Fruit fly (Drosophila melanogaster) whole organism, pupa: Measurements from ENCODE around the gene Tom70.

Source experiments
- CG10348 ChIP-seq: fragments of 200-800 bp; sonication (Bioruptor generic); IDR thresholded peaks from 2 replicates; pipeline ENCODE4 v1.3.6; 2022; ENCODE audit warnings: missing biosample characterization, missing genetic modification characterization
- CG12605 ChIP-seq: fragments of 200-800 bp; sonication (Bioruptor generic); IDR thresholded peaks from 2 replicates; pipeline ENCODE4 v1.3.6; 2022; ENCODE audit warnings: missing biosample characterization, missing genetic modification characterization
- CG15710 ChIP-seq: fragments of 200-800 bp; sonication (Bioruptor generic); optimal IDR thresholded peaks from 2 replicates; lab custom pipeline; 2018; ENCODE audit warnings: missing biosample characterization, mild to moderate bottlenecking, missing genetic modification characterization, moderate library complexity
- CG32121 ChIP-seq: fragments of 200-800 bp; sonication (Bioruptor generic); IDR thresholded peaks from 2 replicates; pipeline ENCODE4 v1.3.6; 2022; ENCODE audit warnings: missing biosample characterization, missing genetic modification characterization
- CG34367 ChIP-seq: fragments of 200-800 bp; sonication (Bioruptor generic); optimal IDR thresholded peaks from 2 replicates; lab custom pipeline; 2018; ENCODE audit warnings: missing biosample characterization, mild to moderate bottlenecking, missing genetic modification characterization
- CG8159 ChIP-seq: fragments of 200-800 bp; sonication (Bioruptor generic); optimal IDR thresholded peaks from 3 replicates; lab custom pipeline; 2018; ENCODE audit warnings: missing biosample characterization, mild to moderate bottlenecking, missing genetic modification characterization, moderate library complexity
- D1 ChIP-seq: fragments of 200-800 bp; sonication (Bioruptor generic); optimal IDR thresholded peaks from 2 replicates; lab custom pipeline; 2018; ENCODE audit warnings: missing biosample characterization, mild to moderate bottlenecking, missing genetic modification characterization, moderate library complexity
- EcR ChIP-seq: fragments of 200-800 bp; sonication (Bioruptor generic); optimal IDR thresholded peaks from 3 replicates; lab custom pipeline; 2019; ENCODE audit warnings: missing biosample characterization, missing genetic modification characterization, mild to moderate bottlenecking, moderate library complexity, missing genetic modification reagents
- Ets98B ChIP-seq: fragments of 200-800 bp; sonication (Bioruptor generic); IDR thresholded peaks from 2 replicates; pipeline ENCODE4 v1.3.6; 2022; ENCODE audit warnings: missing biosample characterization, missing genetic modification characterization
- Pif1A ChIP-seq: fragments of 200-800 bp; sonication (Bioruptor generic); optimal IDR thresholded peaks from 3 replicates; lab custom pipeline; 2016; ENCODE audit warnings: missing biosample characterization, missing genetic modification characterization
- Snoo ChIP-seq: fragments of 200-800 bp; sonication (Bioruptor generic); optimal IDR thresholded peaks from 3 replicates; lab custom pipeline; 2017; ENCODE audit warnings: missing biosample characterization, mild to moderate bottlenecking, missing genetic modification characterization, inconsistent platforms
- gl ChIP-seq: fragments of 200-800 bp; sonication (Bioruptor generic); optimal IDR thresholded peaks from 2 replicates; lab custom pipeline; 2018; ENCODE audit warnings: missing biosample characterization, mild to moderate bottlenecking, missing genetic modification characterization
- rn ChIP-seq: fragments of 200-800 bp; sonication (Bioruptor generic); IDR thresholded peaks from 2 replicates; pipeline ENCODE4 v1.3.6; 2022; ENCODE audit warnings: missing biosample characterization, missing genetic modification characterization

DNA sequence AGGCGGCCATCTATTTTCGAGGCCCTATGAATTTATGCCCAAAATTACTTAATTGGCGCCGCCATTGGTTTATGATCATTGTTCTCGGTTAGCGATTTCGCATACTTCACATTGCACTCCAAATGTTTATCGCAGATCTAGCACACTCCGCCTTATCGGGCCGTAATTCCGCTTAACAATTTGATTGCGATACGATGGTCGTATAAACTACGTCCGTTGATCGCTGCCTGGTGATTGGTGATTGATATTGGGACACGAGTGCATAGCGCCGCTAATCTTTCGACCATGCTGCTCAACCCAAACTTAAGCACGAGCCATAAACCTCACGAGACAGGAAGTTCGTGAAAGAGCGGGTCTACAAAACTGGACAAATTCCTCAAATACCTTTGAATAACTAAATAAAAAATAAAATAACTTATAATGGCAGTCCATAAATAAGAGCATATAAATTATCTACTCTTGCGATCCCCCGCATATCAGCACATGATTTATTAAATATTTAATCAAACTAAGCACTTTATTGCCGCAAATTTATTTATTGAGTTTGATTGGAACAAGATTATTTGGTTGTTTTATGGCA lies 7.7 kb downstream of the Tom70 start:
- no peak for TF ChIP-seq CG34367 (tag; lab: Kevin White, UChicago)
- no peak for TF ChIP-seq gl (tag; lab: Kevin White, UChicago)
- TF ChIP-seq Snoo (tag; lab: Kevin White, UChicago) = no peak
- no peak for TF ChIP-seq CG32121 (GFP tag; lab: Robert Waterston, UW)
- no peak for TF ChIP-seq D1 (tag; lab: Kevin White, UChicago)
- no peak for TF ChIP-seq CG15710 (tag; lab: Kevin White, UChicago)
- no peak for TF ChIP-seq rn (GFP tag; lab: Robert Waterston, UW)
- TF ChIP-seq Ets98B (GFP tag; lab: Robert Waterston, UW) = no peak
- TF ChIP-seq CG12605 (GFP tag; lab: Robert Waterston, UW) = no peak
- no peak for TF ChIP-seq CG8159 (tag; lab: Kevin White, UChicago)
- TF ChIP-seq CG10348 (GFP tag; lab: Robert Waterston, UW) = no peak
- TF ChIP-seq EcR (GFP tag; lab: Kevin White, UChicago) = no peak
- no peak for TF ChIP-seq Pif1A (GFP tag; lab: Kevin White, UChicago)
